Worm (Caenorhabditis elegans) whole organism, L3 larva: ENCODE data around the gene C33D3.3.

Source experiments
- elt-3 ChIP-seq, 3 experiments: fragments of 150-350 bp in 1 of 3; sonication (generic microtip) in 2 of 3; optimal IDR thresholded peaks; 2 replicates in 2 of 3; 4 replicates in 1 of 3; lab custom pipeline; 2014 to 2017; ENCODE audit warnings: missing biosample characterization in 3 of 3, missing genetic modification characterization in 3 of 3
- eor-1 ChIP-seq, 2 experiments: fragments of 150-350 bp; optimal IDR thresholded peaks; 2 replicates each; lab custom pipeline; 2014 to 2018; ENCODE audit warnings: missing biosample characterization in 2 of 2, missing genetic modification characterization in 2 of 2
- nhr-28 ChIP-seq: fragments of 150-350 bp; optimal IDR thresholded peaks from 2 replicates; lab custom pipeline; 2014; ENCODE audit warnings: missing biosample characterization, missing genetic modification characterization
- sea-2 ChIP-seq: fragments of 150-350 bp; sonication (generic microtip); optimal IDR thresholded peaks from 4 replicates; lab custom pipeline; 2014; ENCODE audit warnings: missing biosample characterization, missing genetic modification reagents, missing genetic modification characterization
- ztf-11 ChIP-seq: fragments of 150-350 bp; optimal IDR thresholded peaks from 2 replicates; lab custom pipeline; 2014; ENCODE audit warnings: missing biosample characterization, missing genetic modification characterization

DNA sequence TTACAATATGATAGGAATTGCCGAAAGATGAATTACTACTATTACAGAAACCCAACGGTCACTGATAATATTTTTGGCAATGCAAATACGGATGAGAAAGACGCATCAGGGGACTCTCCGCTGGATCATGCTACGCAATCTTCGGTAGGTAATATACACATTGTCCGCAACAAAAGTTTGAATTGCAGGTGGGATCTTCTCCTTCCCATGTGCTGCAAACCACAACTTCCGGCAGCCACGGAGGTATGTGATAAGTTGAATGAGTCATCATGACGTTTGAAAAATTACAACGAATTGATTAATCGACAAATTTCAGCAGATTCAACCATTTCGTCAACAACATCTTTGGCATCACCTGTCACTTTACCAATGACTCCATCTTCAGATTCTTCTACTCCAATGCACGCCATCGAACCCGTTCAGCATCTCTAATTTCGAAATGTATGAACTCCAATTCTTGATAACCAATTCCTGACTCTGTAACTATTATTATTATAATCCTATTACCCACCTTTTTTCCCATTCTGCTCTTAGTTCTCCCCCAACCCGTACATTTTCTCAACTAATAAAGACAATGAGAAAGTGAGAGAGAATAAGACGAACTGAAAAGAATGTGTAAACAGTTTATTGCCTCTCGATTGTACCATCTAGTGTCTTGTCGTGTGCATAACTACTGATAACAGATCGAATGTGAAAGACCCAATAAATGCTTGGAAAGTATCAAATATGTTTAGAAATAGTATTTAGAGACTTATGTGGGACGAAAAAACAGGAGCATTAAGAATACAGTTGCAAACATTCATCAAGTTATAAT is 7.8 kb upstream of the C33D3.3 start:
- TF ChIP-seq sea-2 (GFP tag; lab: Kevin White, UChicago) (no peak), nhr-28 (tag; lab: Kevin White, UChicago) (no peak), eor-1 (tag; optimal IDR thresholded peaks at IDR 0.05; lab: Kevin White, UChicago) (no peak), ztf-11 (tag; lab: Kevin White, UChicago) (no peak), elt-3 (tag; optimal IDR thresholded peaks at IDR 0.05; lab: Kevin White, UChicago) (no peak)
